Fruit fly (Drosophila melanogaster) whole organism, adult: ENCODE measurements around the gene PRL-1.
A peak's percentile ranks its signal among the peaks of the same experiment; 100 is the strongest.

Experiments used
- CG11617 ChIP-seq: fragments of 200-800 bp; sonication (Bioruptor generic); optimal IDR thresholded peaks from 2 replicates; lab custom pipeline; 2017; ENCODE audit warnings: mild to moderate bottlenecking, missing biosample characterization, missing genetic modification reagents, missing genetic modification characterization
- CG12768 ChIP-seq: fragments of 200-800 bp; sonication (Bioruptor generic); optimal IDR thresholded peaks from 2 replicates; lab custom pipeline; 2017; ENCODE audit warnings: missing biosample characterization, missing genetic modification characterization, mild to moderate bottlenecking, moderate library complexity, missing genetic modification reagents
- CG14711 ChIP-seq: fragments of 200-800 bp; sonication (Bioruptor generic); optimal IDR thresholded peaks from 2 replicates; lab custom pipeline; 2018; ENCODE audit warnings: missing biosample characterization, mild to moderate bottlenecking, missing genetic modification characterization, moderate library complexity
- CG1620 ChIP-seq: fragments of 200-800 bp; sonication (Bioruptor generic); optimal IDR thresholded peaks from 2 replicates; lab custom pipeline; 2016; ENCODE audit warnings: missing biosample characterization, missing genetic modification characterization
- CG33017 ChIP-seq: fragments of 200-800 bp; sonication (Bioruptor generic); optimal IDR thresholded peaks from 2 replicates; lab custom pipeline; 2018; ENCODE audit warnings: missing biosample characterization, mild to moderate bottlenecking, missing genetic modification characterization, moderate library complexity
- CG5204 ChIP-seq: fragments of 200-800 bp; sonication (Bioruptor generic); optimal IDR thresholded peaks from 2 replicates; lab custom pipeline; 2016; ENCODE audit warnings: missing biosample characterization, missing genetic modification characterization
- CG7045 ChIP-seq: fragments of 200-800 bp; sonication (Bioruptor generic); optimal IDR thresholded peaks from 2 replicates; lab custom pipeline; 2017; ENCODE audit warnings: missing biosample characterization, mild to moderate bottlenecking, missing genetic modification characterization
- CG7101 ChIP-seq: fragments of 200-800 bp; sonication (Bioruptor generic); optimal IDR thresholded peaks from 2 replicates; lab custom pipeline; 2018; ENCODE audit warnings: missing biosample characterization, mild to moderate bottlenecking, missing genetic modification characterization, moderate library complexity
- Clk ChIP-seq: fragments of 200-800 bp; sonication (Bioruptor generic); optimal IDR thresholded peaks from 2 replicates; lab custom pipeline; 2017; ENCODE audit warnings: missing biosample characterization, missing genetic modification characterization
- Crg-1 ChIP-seq: fragments of 200-800 bp; sonication (Bioruptor generic); optimal IDR thresholded peaks from 2 replicates; lab custom pipeline; 2016; ENCODE audit warnings: missing biosample characterization, missing genetic modification characterization
- Hr96 ChIP-seq: fragments of 200-800 bp; sonication (Bioruptor generic); optimal IDR thresholded peaks from 2 replicates; lab custom pipeline; 2016; ENCODE audit warnings: missing biosample characterization, missing genetic modification characterization
- Mnt ChIP-seq: fragments of 200-800 bp; sonication (Bioruptor generic); optimal IDR thresholded peaks from 2 replicates; lab custom pipeline; 2016; ENCODE audit warnings: missing biosample characterization, mild to moderate bottlenecking, missing genetic modification characterization
- bab1 ChIP-seq: fragments of 200-800 bp; sonication (Bioruptor generic); optimal IDR thresholded peaks from 3 replicates; lab custom pipeline; 2019; ENCODE audit warnings: missing biosample characterization, mild to moderate bottlenecking, missing genetic modification characterization, moderate library complexity
- cic ChIP-seq: fragments of 200-800 bp; sonication (Bioruptor generic); optimal IDR thresholded peaks from 2 replicates; lab custom pipeline; 2017; ENCODE audit warnings: missing biosample characterization, mild to moderate bottlenecking, missing genetic modification characterization, moderate library complexity
- cnc ChIP-seq, 2 experiments: fragments of >200 bp; optimal IDR thresholded peaks; 2 replicates each; lab custom pipeline; 2017
- kay ChIP-seq: fragments of 200-800 bp; sonication (Bioruptor generic); peaks from one replicate; lab custom pipeline; 2016; ENCODE audit warnings: missing biosample characterization, missing genetic modification characterization, borderline replicate concordance
- ovo ChIP-seq: fragments of 200-800 bp; sonication (Bioruptor generic); optimal IDR thresholded peaks from 2 replicates; lab custom pipeline; 2016; ENCODE audit warnings: missing biosample characterization, missing genetic modification characterization
- pad ChIP-seq: fragments of 200-800 bp; sonication (Bioruptor generic); optimal IDR thresholded peaks from 3 replicates; lab custom pipeline; 2017; ENCODE audit warnings: missing biosample characterization, missing genetic modification characterization, mild to moderate bottlenecking, moderate library complexity, missing genetic modification reagents
- tj ChIP-seq: fragments of 200-800 bp; sonication (Bioruptor generic); optimal IDR thresholded peaks from 3 replicates; lab custom pipeline; 2017; ENCODE audit warnings: missing biosample characterization, mild to moderate bottlenecking, missing genetic modification characterization, moderate library complexity
- toe ChIP-seq: fragments of 200-800 bp; sonication (Bioruptor generic); optimal IDR thresholded peaks from 2 replicates; lab custom pipeline; 2016; ENCODE audit warnings: missing biosample characterization, missing genetic modification characterization

Gene PRL-1

DNA sequence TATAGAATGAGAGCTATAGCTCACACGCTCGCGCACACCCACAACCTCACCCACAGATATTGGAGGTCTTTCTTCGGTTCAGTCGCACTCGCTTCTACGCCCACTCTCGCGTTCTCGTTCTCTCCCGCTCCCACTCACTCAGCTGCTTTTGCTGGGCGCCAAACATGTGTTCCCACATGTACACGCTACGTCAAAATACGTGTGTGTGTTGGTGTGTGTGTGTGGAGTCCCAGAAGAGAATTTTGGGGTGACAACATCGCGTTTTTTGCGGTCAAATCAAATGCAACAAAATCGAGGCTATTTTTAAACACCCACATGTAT is 14.0 kb upstream of the PRL-1 start:
- TF ChIP-seq bab1 (GFP tag; lab: Kevin White, UChicago), result no peak
- no peak for TF ChIP-seq Hr96 (GFP tag; lab: Kevin White, UChicago)
- TF ChIP-seq pad (GFP tag; lab: Kevin White, UChicago), result peak; percentile 73
- peak; percentile 62 for TF ChIP-seq kay (GFP tag; lab: Kevin White, UChicago)
- peak; percentile 85 for TF ChIP-seq Mnt (GFP tag; lab: Kevin White, UChicago)
- TF ChIP-seq toe, result no peak
- no peak for TF ChIP-seq Crg-1 (GFP tag; lab: Kevin White, UChicago)
- peak; percentile 95 for TF ChIP-seq cic (GFP tag; lab: Kevin White, UChicago)

dm6 chr2L:16270667-16271485 is 13.5 kb upstream of the PRL-1 start:
- TF ChIP-seq CG12768 (GFP tag; lab: Kevin White, UChicago), result peak; percentile 4
- TF ChIP-seq pad (GFP tag; lab: Kevin White, UChicago), result no peak
- TF ChIP-seq kay (GFP tag; lab: Kevin White, UChicago), result peak; percentile 85
- TF ChIP-seq CG7101 (tag; lab: Kevin White, UChicago), result peak; percentile 50
- TF ChIP-seq CG1620 (GFP tag; lab: Kevin White, UChicago), result peak; percentile 15
- TF ChIP-seq CG14711 (tag; lab: Kevin White, UChicago), result peak; percentile 45
- peak; percentile 46 for TF ChIP-seq toe
- peak; percentile 17 for TF ChIP-seq CG7045 (GFP tag; lab: Kevin White, UChicago)
- peak; percentile 31 for TF ChIP-seq CG11617
- no peak for TF ChIP-seq Clk (GFP tag; lab: Kevin White, UChicago)
- no peak for TF ChIP-seq cnc (optimal IDR thresholded peaks at IDR 0.05; lab: Kevin White, UChicago)
- TF ChIP-seq ovo (GFP tag; lab: Kevin White, UChicago), result peak; percentile 67
- peak; percentile 34 for TF ChIP-seq tj
- peak; percentile 22 for TF ChIP-seq bab1 (GFP tag; lab: Kevin White, UChicago)

- peak; percentile 99 for TF ChIP-seq kay (GFP tag; lab: Kevin White, UChicago)
- TF ChIP-seq CG5204 (GFP tag; lab: Kevin White, UChicago), result no peak
- peak; percentile 99 for TF ChIP-seq cic (GFP tag; lab: Kevin White, UChicago)
- TF ChIP-seq Clk (GFP tag; lab: Kevin White, UChicago), result peak; percentile 52
- TF ChIP-seq ovo (GFP tag; lab: Kevin White, UChicago), result peak; percentile 86
- TF ChIP-seq Mnt (GFP tag; lab: Kevin White, UChicago), result peak; percentile 99
- peak; percentile 89 for TF ChIP-seq Hr96 (GFP tag; lab: Kevin White, UChicago)
- TF ChIP-seq bab1 (GFP tag; lab: Kevin White, UChicago), result peak; percentile 92
- peak; percentile 94 for TF ChIP-seq CG7101 (tag; lab: Kevin White, UChicago)
- TF ChIP-seq tj, result peak; percentile 85
- TF ChIP-seq CG7045 (GFP tag; lab: Kevin White, UChicago), result peak; percentile 92
- TF ChIP-seq CG33017 (tag; lab: Kevin White, UChicago), result peak; percentile 85
- TF ChIP-seq CG14711 (tag; lab: Kevin White, UChicago), result peak; percentile 65
- peak; percentile 93 for TF ChIP-seq CG12768 (GFP tag; lab: Kevin White, UChicago)
- peak; percentile 100 for TF ChIP-seq pad (GFP tag; lab: Kevin White, UChicago)
- no peak for TF ChIP-seq cnc (optimal IDR thresholded peaks at IDR 0.05; lab: Kevin White, UChicago)
- no peak for TF ChIP-seq toe
- TF ChIP-seq Crg-1 (GFP tag; lab: Kevin White, UChicago), result peak; percentile 84
- TF ChIP-seq CG1620 (GFP tag; lab: Kevin White, UChicago), result peak; percentile 32
- peak; percentile 98 for TF ChIP-seq CG11617
Observed at dm6 chr2L:16269232-16270134, 12.1 kb upstream of the PRL-1 start.

- peak; percentile 73 for TF ChIP-seq kay (GFP tag; lab: Kevin White, UChicago)
- no peak for TF ChIP-seq toe
- no peak for TF ChIP-seq ovo (GFP tag; lab: Kevin White, UChicago)
Observed at dm6 chr2L:16268869-16269231, 11.4 kb upstream of the PRL-1 start.

dm6 chr2L:16268107-16268539 is 10.7 kb upstream of the PRL-1 start:
- TF ChIP-seq CG1620 (GFP tag; lab: Kevin White, UChicago), result no peak
- no peak for TF ChIP-seq cnc (optimal IDR thresholded peaks at IDR 0.05; lab: Kevin White, UChicago)
- peak; percentile 17 for TF ChIP-seq CG12768 (GFP tag; lab: Kevin White, UChicago)
- TF ChIP-seq Mnt (GFP tag; lab: Kevin White, UChicago), result no peak
- TF ChIP-seq CG11617, result no peak
- TF ChIP-seq CG7045 (GFP tag; lab: Kevin White, UChicago), result no peak
- peak; percentile 81 for TF ChIP-seq cic (GFP tag; lab: Kevin White, UChicago)
- no peak for TF ChIP-seq Crg-1 (GFP tag; lab: Kevin White, UChicago)
- peak; percentile 68 for TF ChIP-seq pad (GFP tag; lab: Kevin White, UChicago)
- TF ChIP-seq tj, result peak; percentile 23
- no peak for TF ChIP-seq ovo (GFP tag; lab: Kevin White, UChicago)
- peak; percentile 25 for TF ChIP-seq CG33017 (tag; lab: Kevin White, UChicago)
- TF ChIP-seq bab1 (GFP tag; lab: Kevin White, UChicago), result peak; percentile 43
